Worm (Caenorhabditis elegans) whole organism, young adult: ENCODE results near the gene E02H1.1.

ENCODE experiments used
- B0019.2 ChIP-seq: fragments of 200-800 bp; sonication (Bioruptor generic); conservative IDR thresholded peaks from 2 replicates; pipeline ENCODE4 v1.3.6; 2022; ENCODE audit warnings: missing genetic modification reagents, missing genetic modification characterization, missing compliant biosample characterization
- B0261.1 ChIP-seq: sonication (generic microtip); optimal IDR thresholded peaks from 2 replicates; lab custom pipeline; 2016; ENCODE audit warnings: mild to moderate bottlenecking, missing genetic modification characterization, moderate library complexity, missing compliant biosample characterization
- C17E4.6 ChIP-seq: fragments of 200-800 bp; sonication (Bioruptor generic); IDR thresholded peaks from 2 replicates; pipeline ENCODE4 v1.3.6; 2022; ENCODE audit warnings: missing genetic modification reagents, missing genetic modification characterization, missing compliant biosample characterization
- D2030.7 ChIP-seq: fragments of 200-800 bp; sonication (Bioruptor generic); IDR thresholded peaks from 2 replicates; pipeline ENCODE4 v1.3.6; 2022; ENCODE audit warnings: missing genetic modification reagents, missing genetic modification characterization, missing compliant biosample characterization
- F23B12.7 ChIP-seq: sonication (generic microtip); optimal IDR thresholded peaks from 2 replicates; lab custom pipeline; 2017; ENCODE audit warnings: missing genetic modification characterization, mild to moderate bottlenecking, missing compliant biosample characterization, antibody characterized with exemption, moderate library complexity; ENCODE audit not compliant: insufficient read depth
- F33H1.4 ChIP-seq: fragments of 200-800 bp; sonication (Bioruptor generic); IDR thresholded peaks from 2 replicates; pipeline ENCODE4 v1.3.6; 2022; ENCODE audit warnings: missing genetic modification reagents, missing genetic modification characterization, missing compliant biosample characterization
- F52B5.7 ChIP-seq: sonication (generic microtip); optimal IDR thresholded peaks from 2 replicates; lab custom pipeline; 2016; ENCODE audit warnings: mild to moderate bottlenecking, missing genetic modification characterization, missing compliant biosample characterization
- T07F8.4 ChIP-seq: sonication (generic microtip); optimal IDR thresholded peaks from 2 replicates; lab custom pipeline; 2016; ENCODE audit warnings: mild to moderate bottlenecking, missing genetic modification characterization, moderate library complexity, missing compliant biosample characterization
- Y53F4B.3 ChIP-seq: fragments of 200-800 bp; sonication (Bioruptor generic); IDR thresholded peaks from 2 replicates; pipeline ENCODE4 v1.3.6; 2022; ENCODE audit warnings: missing genetic modification reagents, missing genetic modification characterization, missing compliant biosample characterization
- Y67H2A.10 ChIP-seq: fragments of 200-800 bp; sonication (Bioruptor generic); conservative IDR thresholded peaks from 2 replicates; pipeline ENCODE4 v1.3.6; 2022; ENCODE audit warnings: missing genetic modification reagents, missing genetic modification characterization, missing compliant biosample characterization
- Y95B8A.8 ChIP-seq: fragments of 200-800 bp; sonication (Bioruptor generic); IDR thresholded peaks from 2 replicates; pipeline ENCODE4 v1.3.6; 2022; ENCODE audit warnings: missing genetic modification reagents, missing genetic modification characterization, missing compliant biosample characterization
- ZK185.1 ChIP-seq: sonication (generic microtip); optimal IDR thresholded peaks from 2 replicates; lab custom pipeline; 2016; ENCODE audit warnings: mild to moderate bottlenecking, missing genetic modification characterization, missing compliant biosample characterization; ENCODE audit not compliant: poor library complexity, severe bottlenecking
- attf-3 ChIP-seq: fragments of 200-800 bp; sonication (Bioruptor generic); conservative IDR thresholded peaks from 2 replicates; pipeline ENCODE4 v1.3.6; 2022; ENCODE audit warnings: missing genetic modification reagents, missing genetic modification characterization, missing compliant biosample characterization
- bed-2 ChIP-seq: fragments of 200-800 bp; sonication (Bioruptor generic); IDR thresholded peaks from 2 replicates; pipeline ENCODE4 v1.3.6; 2022; ENCODE audit warnings: missing genetic modification reagents, missing genetic modification characterization, missing compliant biosample characterization
- ccch-3 ChIP-seq: fragments of 200-800 bp; sonication (Bioruptor generic); optimal IDR thresholded peaks from 2 replicates; lab custom pipeline; 2018; ENCODE audit warnings: mild to moderate bottlenecking, missing genetic modification characterization, missing compliant biosample characterization
- cebp-2 ChIP-seq: fragments of 200-800 bp; sonication (Bioruptor generic); IDR thresholded peaks from 2 replicates; pipeline ENCODE4 v1.3.6; 2022; ENCODE audit warnings: missing genetic modification characterization, missing compliant biosample characterization
- ceh-79 ChIP-seq: sonication (generic microtip); optimal IDR thresholded peaks from 2 replicates; lab custom pipeline; 2017; ENCODE audit warnings: mild to moderate bottlenecking, missing genetic modification characterization, missing compliant biosample characterization
- dox-1 ChIP-seq: fragments of 200-800 bp; sonication (Bioruptor generic); IDR thresholded peaks from 2 replicates; pipeline ENCODE4 v1.3.6; 2022; ENCODE audit warnings: missing genetic modification reagents, missing genetic modification characterization, missing compliant biosample characterization
- dpff-1 ChIP-seq: sonication (generic microtip); optimal IDR thresholded peaks from 2 replicates; lab custom pipeline; 2017; ENCODE audit warnings: mild to moderate bottlenecking, missing genetic modification characterization, missing compliant biosample characterization
- egl-44 ChIP-seq: fragments of 200-800 bp; sonication (Bioruptor generic); IDR thresholded peaks from 2 replicates; pipeline ENCODE4 v1.3.6; 2022; ENCODE audit warnings: missing genetic modification reagents, missing genetic modification characterization, missing compliant biosample characterization
- hmg-1.2 ChIP-seq: fragments of 200-800 bp; sonication (Bioruptor generic); IDR thresholded peaks from 2 replicates; pipeline ENCODE4 v1.3.6; 2022; ENCODE audit warnings: missing genetic modification reagents, missing genetic modification characterization, missing compliant biosample characterization
- hmg-20 ChIP-seq: fragments of 200-800 bp; sonication (Bioruptor generic); IDR thresholded peaks from 2 replicates; pipeline ENCODE4 v1.3.6; 2022; ENCODE audit warnings: missing genetic modification reagents, missing genetic modification characterization, missing compliant biosample characterization
- lin-26 ChIP-seq: fragments of 200-800 bp; sonication (Bioruptor generic); IDR thresholded peaks from 2 replicates; pipeline ENCODE4 v1.3.6; 2022; ENCODE audit warnings: missing genetic modification reagents, missing genetic modification characterization, missing compliant biosample characterization
- lin-35 ChIP-seq, 3 experiments: fragments of 150-350 bp in 2 of 3; sonication (generic microtip) in 1 of 3; optimal IDR thresholded peaks; 2 replicates each; lab custom pipeline; 2014 to 2018; ENCODE audit warnings: missing biosample characterization in 3 of 3, missing genetic modification characterization in 3 of 3, missing genetic modification reagents in 3 of 3
- lir-1 ChIP-seq: fragments of 200-800 bp; sonication (Bioruptor generic); conservative IDR thresholded peaks from 2 replicates; pipeline ENCODE4 v1.3.6; 2022; ENCODE audit warnings: missing genetic modification reagents, missing genetic modification characterization, missing compliant biosample characterization
- lsl-1 ChIP-seq: fragments of 200-800 bp; sonication (Bioruptor generic); optimal IDR thresholded peaks from 2 replicates; lab custom pipeline; 2018; ENCODE audit warnings: mild to moderate bottlenecking, missing genetic modification characterization, moderate library complexity, missing compliant biosample characterization
- lsy-27 ChIP-seq: sonication (generic microtip); optimal IDR thresholded peaks from 2 replicates; lab custom pipeline; 2017; ENCODE audit warnings: missing genetic modification characterization, mild to moderate bottlenecking, missing compliant biosample characterization, antibody characterized with exemption, missing genotype, borderline replicate concordance; ENCODE audit not compliant: insufficient read depth
- madf-6 ChIP-seq: fragments of 200-800 bp; sonication (Bioruptor generic); IDR thresholded peaks from 2 replicates; pipeline ENCODE4 v1.3.6; 2022; ENCODE audit warnings: missing genetic modification reagents, missing genetic modification characterization, missing compliant biosample characterization
- mcd-1 ChIP-seq: fragments of 200-800 bp; sonication (Bioruptor generic); IDR thresholded peaks from 2 replicates; pipeline ENCODE4 v1.3.6; 2022; ENCODE audit warnings: missing genetic modification reagents, missing genetic modification characterization, missing compliant biosample characterization
- mes-4 ChIP-seq: sonication (generic microtip); optimal IDR thresholded peaks from 2 replicates; lab custom pipeline; 2016; ENCODE audit warnings: missing genotype, missing genetic modification characterization, missing compliant biosample characterization
- nfyb-1 ChIP-seq: fragments of 200-800 bp; sonication (Bioruptor generic); IDR thresholded peaks from 2 replicates; pipeline ENCODE4 v1.3.6; 2022; ENCODE audit warnings: missing genetic modification reagents, missing genetic modification characterization, missing compliant biosample characterization
- nhr-179 ChIP-seq: sonication (generic microtip); optimal IDR thresholded peaks from 2 replicates; lab custom pipeline; 2016; ENCODE audit warnings: mild to moderate bottlenecking, missing genetic modification characterization, missing compliant biosample characterization
- pbrm-1 ChIP-seq: fragments of 200-800 bp; sonication (Bioruptor generic); IDR thresholded peaks from 2 replicates; pipeline ENCODE4 v1.3.6; 2022; ENCODE audit warnings: missing genetic modification reagents, missing genetic modification characterization, missing compliant biosample characterization
- sea-2 ChIP-seq: fragments of 200-800 bp; sonication (Bioruptor generic); IDR thresholded peaks from 2 replicates; pipeline ENCODE4 v1.3.6; 2022; ENCODE audit warnings: missing genetic modification characterization, missing compliant biosample characterization
- snpc-1.1 ChIP-seq: sonication (generic microtip); optimal IDR thresholded peaks from 2 replicates; lab custom pipeline; 2017; ENCODE audit warnings: missing genetic modification characterization, mild to moderate bottlenecking, missing compliant biosample characterization, antibody characterized with exemption, moderate library complexity, missing genotype, missing genetic modification reagents; ENCODE audit not compliant: insufficient read depth
- somi-1 ChIP-seq: fragments of 200-800 bp; sonication (Bioruptor generic); optimal IDR thresholded peaks from 2 replicates; lab custom pipeline; 2018; ENCODE audit warnings: mild to moderate bottlenecking, missing genetic modification characterization, missing compliant biosample characterization
- tlf-1 ChIP-seq: fragments of 200-800 bp; sonication (Bioruptor generic); optimal IDR thresholded peaks from 2 replicates; lab custom pipeline; 2018; ENCODE audit warnings: mild to moderate bottlenecking, missing genetic modification characterization, missing compliant biosample characterization
- unc-130 ChIP-seq: sonication (generic microtip); optimal IDR thresholded peaks from 2 replicates; lab custom pipeline; 2016; ENCODE audit warnings: missing genetic modification reagents, missing genetic modification characterization, missing compliant biosample characterization
- zim-3 ChIP-seq: sonication (generic microtip); optimal IDR thresholded peaks from 2 replicates; lab custom pipeline; 2017; ENCODE audit warnings: mild to moderate bottlenecking, missing genetic modification characterization, moderate library complexity, missing compliant biosample characterization
- ztf-6 ChIP-seq: fragments of 200-800 bp; sonication (Bioruptor generic); IDR thresholded peaks from 2 replicates; pipeline ENCODE4 v1.3.6; 2022; ENCODE audit warnings: missing genetic modification reagents, missing genetic modification characterization, missing compliant biosample characterization

E02H1.1 gene

DNA sequence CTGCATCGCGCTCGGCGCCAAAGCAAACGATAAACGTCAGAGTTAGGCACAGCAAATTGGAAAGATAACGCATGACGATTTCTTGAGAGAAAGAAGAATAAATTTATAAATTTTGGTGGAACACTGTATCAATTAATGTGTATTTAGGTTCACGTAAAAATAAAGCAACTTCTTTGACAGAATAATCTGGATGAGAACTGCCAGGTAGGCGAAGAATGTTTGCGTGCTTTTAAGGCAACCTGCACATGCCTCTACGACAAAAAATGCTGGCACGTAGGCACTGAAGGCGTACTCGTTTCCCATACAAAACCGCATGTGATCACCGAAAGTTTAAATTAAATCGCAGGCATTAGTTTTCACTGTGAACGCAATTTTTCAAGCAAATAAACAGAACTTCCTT is 37.8 kb downstream of the E02H1.1 start, which contains the start of gene F35H8.1:
TSS of gene F35H8.1 (minus strand) at position 101 of the 400 bp plus-strand sequence.
- TF ChIP-seq attf-3 (GFP tag; lab: Robert Waterston, UW) (no peak), nhr-179 (tag; lab: Kevin White, UChicago) (no peak), lsl-1 (GFP tag; lab: Kevin White, UChicago) (no peak), lir-1 (GFP tag; lab: Robert Waterston, UW) (no peak), lin-26 (GFP tag; lab: Robert Waterston, UW) (no peak), Y53F4B.3 (no peak), B0019.2 (GFP tag; lab: Robert Waterston, UW) (no peak), tlf-1 (GFP tag; lab: Kevin White, UChicago) (no peak), B0261.1 (tag; lab: Kevin White, UChicago) (no peak), Y67H2A.10 (no peak)

DNA sequence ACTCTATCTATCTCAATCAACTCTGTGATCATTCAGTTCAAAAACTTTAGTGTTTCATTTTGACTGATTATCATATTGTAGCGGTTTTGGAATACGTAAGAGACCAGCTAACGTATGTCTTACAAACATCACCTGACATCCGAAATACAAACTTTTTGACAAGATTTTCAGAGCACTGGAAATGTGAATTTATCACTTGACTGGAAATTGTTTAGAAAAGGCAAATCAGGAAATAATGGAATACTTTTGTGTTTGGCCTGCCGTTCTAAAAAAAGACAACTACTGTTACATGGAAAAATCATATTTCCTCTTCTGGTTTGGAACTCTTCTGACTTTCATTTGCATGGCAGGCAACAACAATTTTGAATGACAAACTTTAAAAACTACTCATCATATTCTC is 39.4 kb downstream of the E02H1.1 start, which contains the start of gene F35H8.12:
TSS of gene F35H8.12 (plus strand) at position 301 of the 400 bp plus-strand sequence.
- TF ChIP-seq hmg-1.2 (GFP tag; lab: Robert Waterston, UW) = no peak
- TF ChIP-seq dpff-1 (tag; lab: Kevin White, UChicago) = no peak
- no peak for TF ChIP-seq Y67H2A.10
- TF ChIP-seq ZK185.1 (tag; lab: Kevin White, UChicago) = no peak
- TF ChIP-seq F52B5.7 (tag; lab: Kevin White, UChicago) = no peak
- TF ChIP-seq pbrm-1 = no peak
- no peak for TF ChIP-seq madf-6
- no peak for TF ChIP-seq nhr-179 (tag; lab: Kevin White, UChicago)
- no peak for TF ChIP-seq ccch-3
- TF ChIP-seq mcd-1 (GFP tag; lab: Robert Waterston, UW) = no peak
- TF ChIP-seq mes-4 (tag; lab: Kevin White, UChicago) = no peak
- no peak for TF ChIP-seq ceh-79
- no peak for TF ChIP-seq dox-1 (GFP tag; lab: Robert Waterston, UW)
- no peak for TF ChIP-seq ztf-6 (GFP tag; lab: Robert Waterston, UW)
- TF ChIP-seq unc-130 (GFP tag; lab: Kevin White, UChicago) = no peak
- no peak for TF ChIP-seq bed-2 (GFP tag; lab: Robert Waterston, UW)
- TF ChIP-seq C17E4.6 (GFP tag; lab: Robert Waterston, UW) = no peak

DNA sequence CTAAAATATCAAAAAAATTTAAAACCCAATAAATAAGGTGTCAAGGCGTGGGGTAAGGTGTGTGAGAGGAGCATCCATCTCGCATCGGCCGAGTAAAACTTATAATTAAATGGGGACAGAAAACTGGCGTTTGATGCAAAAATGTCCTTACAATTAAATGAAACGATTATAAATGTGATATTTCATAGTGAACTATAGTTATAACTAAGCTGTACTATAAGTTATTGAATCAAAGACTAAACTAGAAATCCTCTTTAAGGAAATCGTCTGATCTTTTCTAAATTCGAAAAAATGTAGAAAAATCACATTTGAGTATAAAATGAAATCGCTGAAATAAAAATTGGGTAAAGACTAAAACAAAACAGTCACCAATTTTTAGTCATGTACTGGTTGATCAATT is 40.2 kb downstream of the E02H1.1 start, which contains the start of gene sra-6:
TSS of gene sra-6 (minus strand) at position 101 of the 400 bp plus-strand sequence.
- no peak for TF ChIP-seq cebp-2 (GFP tag; lab: Robert Waterston, UW)
- TF ChIP-seq B0019.2 (GFP tag; lab: Robert Waterston, UW) = no peak
- TF ChIP-seq lsy-27 = no peak
- TF ChIP-seq F33H1.4 (GFP tag; lab: Robert Waterston, UW) = no peak
- TF ChIP-seq nfyb-1 (GFP tag; lab: Robert Waterston, UW) = no peak
- TF ChIP-seq pbrm-1 = no peak
- no peak for TF ChIP-seq zim-3 (tag; lab: Kevin White, UChicago)
- TF ChIP-seq lin-35 (GFP tag; optimal IDR thresholded peaks at IDR 0.05; lab: Kevin White, UChicago) = no peak
- no peak for TF ChIP-seq somi-1
- no peak for TF ChIP-seq hmg-20 (GFP tag; lab: Robert Waterston, UW)
- TF ChIP-seq sea-2 (GFP tag; lab: Robert Waterston, UW) = no peak
- no peak for TF ChIP-seq lin-26 (GFP tag; lab: Robert Waterston, UW)
- no peak for TF ChIP-seq D2030.7 (GFP tag; lab: Robert Waterston, UW)
- TF ChIP-seq T07F8.4 (tag; lab: Kevin White, UChicago) = no peak
- no peak for TF ChIP-seq egl-44 (GFP tag; lab: Robert Waterston, UW)
- TF ChIP-seq F52B5.7 (tag; lab: Kevin White, UChicago) = no peak
- no peak for TF ChIP-seq F23B12.7 (tag; lab: Kevin White, UChicago)
- no peak for TF ChIP-seq ztf-6 (GFP tag; lab: Robert Waterston, UW)
- TF ChIP-seq snpc-1.1 = no peak
- no peak for TF ChIP-seq Y95B8A.8 (GFP tag; lab: Robert Waterston, UW)
